Worm (Caenorhabditis elegans): ENCODE data around the gene snt-5.

The snt-5 gene

DNA sequence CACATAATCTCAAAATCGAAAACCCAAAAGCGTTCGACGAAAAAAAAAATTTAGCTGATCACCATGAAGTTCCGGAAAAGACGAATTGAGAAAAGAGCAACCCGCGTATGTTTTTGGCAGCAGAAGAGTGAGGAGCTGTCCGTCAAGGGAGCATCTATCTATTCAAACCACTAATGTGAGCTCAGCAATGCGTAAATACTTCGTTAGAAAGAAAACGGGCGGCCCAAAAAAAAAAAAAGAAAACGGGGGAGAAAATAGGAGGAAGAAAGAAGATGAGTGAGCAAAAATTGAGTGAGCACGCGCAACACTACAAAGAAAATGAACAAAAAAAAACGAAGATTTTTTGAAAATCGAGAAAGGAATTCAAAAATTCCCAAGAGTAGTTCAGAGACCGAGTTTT, 47.0 kb downstream of the snt-5 start:
- TF ChIP-seq nhr-129 (tag; optimal IDR thresholded peaks at IDR 0.05), result no peak
- no peak for TF ChIP-seq nhr-11 (tag; optimal IDR thresholded peaks at IDR 0.05)
- TF ChIP-seq zag-1 (tag; optimal IDR thresholded peaks at IDR 0.05), result peak; percentile 63
- no peak for TF ChIP-seq nhr-12 (tag; optimal IDR thresholded peaks at IDR 0.05)
- no peak for TF ChIP-seq mbf-1 (tag; optimal IDR thresholded peaks at IDR 0.05)
- peak; percentile 10 for TF ChIP-seq mab-5 (tag; optimal IDR thresholded peaks at IDR 0.05)
- peak; percentile 18 for TF ChIP-seq unc-55 (GFP tag; optimal IDR thresholded peaks at IDR 0.05)
- TF ChIP-seq lsy-2 (tag; optimal IDR thresholded peaks at IDR 0.05), result peak in 1 of 2 experiments; percentile 13
- TF ChIP-seq Y55F3AM.14 (GFP tag; optimal IDR thresholded peaks at IDR 0.05), result peak; percentile 40
- no peak for TF ChIP-seq sma-3 (GFP tag; optimal IDR thresholded peaks at IDR 0.05)
- no peak for TF ChIP-seq nhr-25 (tag; optimal IDR thresholded peaks at IDR 0.05)
- no peak for TF ChIP-seq C34F6.9 (tag; optimal IDR thresholded peaks at IDR 0.05)

DNA sequence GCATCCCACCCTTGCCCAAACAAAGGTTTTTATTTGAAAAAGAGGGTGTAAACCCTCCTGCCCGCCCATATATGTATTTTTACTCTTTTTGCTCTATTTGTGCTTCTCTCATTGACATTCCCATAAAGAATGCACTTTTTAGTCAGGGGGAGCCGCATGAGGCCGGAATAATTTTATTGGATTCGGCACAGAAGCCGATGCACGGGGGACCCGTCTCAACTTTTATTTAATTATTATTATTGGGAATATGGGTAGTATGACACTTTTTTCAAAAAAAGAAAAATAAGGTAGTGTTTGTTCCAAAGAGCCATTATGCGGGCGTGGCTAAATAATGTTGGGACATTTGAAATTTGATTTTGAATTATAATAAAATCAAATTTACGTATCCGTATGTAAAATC, 49.3 kb downstream of the snt-5 start:
- TF ChIP-seq dmd-4 (tag; optimal IDR thresholded peaks at IDR 0.05), result no peak
- no peak for TF ChIP-seq snpc-4 (tag; optimal IDR thresholded peaks at IDR 0.05)
- TF ChIP-seq lsy-2 (tag; optimal IDR thresholded peaks at IDR 0.05), result no peak
- no peak for TF ChIP-seq mbf-1 (tag; optimal IDR thresholded peaks at IDR 0.05)
- no peak for TF ChIP-seq ceh-82 (tag; optimal IDR thresholded peaks at IDR 0.05)
- TF ChIP-seq R02D3.7 (tag; optimal IDR thresholded peaks at IDR 0.05), result no peak

ce11 chrV:1358051-1358450, 53.3 kb downstream of the snt-5 start, which contains the start of gene Y75B7AL.2:
Gene Y75B7AL.2, minus strand, starts transcription at chrV:1358151.
- TF ChIP-seq ceh-16 (tag; optimal IDR thresholded peaks at IDR 0.05) (no peak), nhr-129 (tag; optimal IDR thresholded peaks at IDR 0.05) (no peak), nhr-77 (tag; optimal IDR thresholded peaks at IDR 0.05) (no peak), fos-1 (tag; optimal IDR thresholded peaks at IDR 0.05) (no peak), crh-2 (tag; optimal IDR thresholded peaks at IDR 0.05) (no peak), unc-62 (GFP tag; optimal IDR thresholded peaks at IDR 0.05) (no peak), R02D3.7 (tag; optimal IDR thresholded peaks at IDR 0.05) (no peak), skn-1 (tag; optimal IDR thresholded peaks at IDR 0.05) (no peak)

ce11 chrV:1355297-1355696, 56.1 kb downstream of the snt-5 start:
- TF ChIP-seq ztf-1 (GFP tag; conservative IDR thresholded peaks at IDR 0.05) (no peak), blmp-1 (tag; optimal IDR thresholded peaks at IDR 0.05; ENCODE audit: insufficient read depth) (no peak), lsy-2 (tag; optimal IDR thresholded peaks at IDR 0.05) (no peak)

ce11 chrV:1352321-1352720, 59.0 kb downstream of the snt-5 start:
- TF ChIP-seq elt-1 (tag; optimal IDR thresholded peaks at IDR 0.05), result no peak
- no peak for TF ChIP-seq crh-2 (tag; optimal IDR thresholded peaks at IDR 0.05)
- no peak for TF ChIP-seq dmd-4 (tag; optimal IDR thresholded peaks at IDR 0.05)
- TF ChIP-seq sma-3 (GFP tag; optimal IDR thresholded peaks at IDR 0.05), result no peak
- TF ChIP-seq lin-11 (tag; optimal IDR thresholded peaks at IDR 0.05), result no peak
- TF ChIP-seq R02D3.7 (tag; optimal IDR thresholded peaks at IDR 0.05), result no peak
- no peak for TF ChIP-seq lin-39 (tag; optimal IDR thresholded peaks at IDR 0.05)
- no peak for TF ChIP-seq sma-9 (GFP tag; optimal IDR thresholded peaks at IDR 0.05)
- no peak for TF ChIP-seq sma-9 (tag; optimal IDR thresholded peaks at IDR 0.05)
- no peak for TF ChIP-seq mbf-1 (tag; optimal IDR thresholded peaks at IDR 0.05)
- no peak for TF ChIP-seq peb-1 (tag; optimal IDR thresholded peaks at IDR 0.05)
- no peak for TF ChIP-seq C34F6.9 (tag; optimal IDR thresholded peaks at IDR 0.05)
- TF ChIP-seq nhr-10 (tag; optimal IDR thresholded peaks at IDR 0.05), result no peak

- TF ChIP-seq dmd-4 (tag; optimal IDR thresholded peaks at IDR 0.05), result no peak
- TF ChIP-seq nhr-10 (tag; optimal IDR thresholded peaks at IDR 0.05), result no peak
These were observed 59.5 kb downstream of the snt-5 start, which contains the start of gene glb-33 for ce11 chrV:1351826-1352225. Gene glb-33, plus strand, starts transcription at chrV:1352126.

ce11 chrV:1349802-1350201, 61.6 kb downstream of the snt-5 start:
- TF ChIP-seq fos-1 (tag; optimal IDR thresholded peaks at IDR 0.05), result no peak
- TF ChIP-seq nhr-6 (tag; optimal IDR thresholded peaks at IDR 0.05), result no peak
- peak; percentile 15 for TF ChIP-seq C34F6.9 (tag; optimal IDR thresholded peaks at IDR 0.05)
- peak; percentile 65 for TF ChIP-seq sem-4 (tag; optimal IDR thresholded peaks at IDR 0.05)
- TF ChIP-seq R02D3.7 (tag; optimal IDR thresholded peaks at IDR 0.05), result no peak
- peak; percentile 9 for TF ChIP-seq sma-9 (GFP tag; optimal IDR thresholded peaks at IDR 0.05)
- TF ChIP-seq sma-9 (tag; optimal IDR thresholded peaks at IDR 0.05), result no peak
- no peak for TF ChIP-seq zag-1 (tag; optimal IDR thresholded peaks at IDR 0.05)

Measured in whole organism, L2 larva.